Worm (Caenorhabditis elegans) whole organism, late embryonic: ENCODE measurements around the gene C32C4.16.

Experiments
- C08G9.2 ChIP-seq: sonication (generic microtip); optimal IDR thresholded peaks from 2 replicates; lab custom pipeline; 2016; ENCODE audit warnings: mild to moderate bottlenecking, missing genetic modification characterization, moderate library complexity, missing compliant biosample characterization
- C38D4.7 ChIP-seq: fragments of 200-800 bp; sonication (Bioruptor generic); optimal IDR thresholded peaks from 2 replicates; lab custom pipeline; 2018; ENCODE audit warnings: mild to moderate bottlenecking, missing genetic modification characterization, moderate library complexity, missing compliant biosample characterization
- K02D7.2 ChIP-seq: sonication (generic microtip); optimal IDR thresholded peaks from 2 replicates; lab custom pipeline; 2017; ENCODE audit warnings: mild to moderate bottlenecking, missing genetic modification characterization, missing compliant biosample characterization
- T23F11.4 ChIP-seq: fragments of 200-800 bp; sonication (Bioruptor generic); optimal IDR thresholded peaks from 2 replicates; lab custom pipeline; 2018; ENCODE audit warnings: mild to moderate bottlenecking, missing genetic modification characterization, missing compliant biosample characterization
- Y22D7AL.16 ChIP-seq: sonication (generic microtip); optimal IDR thresholded peaks from 2 replicates; lab custom pipeline; 2016; ENCODE audit warnings: missing genetic modification characterization, missing compliant biosample characterization
- ama-1 ChIP-seq: fragments of 150-350 bp; optimal IDR thresholded peaks from 2 replicates; lab custom pipeline; 2014
- ceh-19 ChIP-seq: fragments of 200-800 bp; sonication (Bioruptor generic); optimal IDR thresholded peaks from 2 replicates; lab custom pipeline; 2018; ENCODE audit warnings: mild to moderate bottlenecking, missing genetic modification characterization, missing compliant biosample characterization
- ceh-22 ChIP-seq: sonication (generic microtip); optimal IDR thresholded peaks from 2 replicates; lab custom pipeline; 2017; ENCODE audit warnings: missing biosample characterization, missing genetic modification characterization
- ceh-24 ChIP-seq: sonication (generic microtip); optimal IDR thresholded peaks from 2 replicates; lab custom pipeline; 2016; ENCODE audit warnings: mild to moderate bottlenecking, missing genetic modification characterization, missing compliant biosample characterization
- ceh-34 ChIP-seq: sonication (generic microtip); optimal IDR thresholded peaks from 2 replicates; lab custom pipeline; 2016; ENCODE audit warnings: mild to moderate bottlenecking, missing genetic modification characterization, missing compliant biosample characterization
- ceh-45 ChIP-seq: fragments of 200-800 bp; sonication (Bioruptor generic); IDR thresholded peaks from 2 replicates; pipeline ENCODE4 v1.3.6; 2022; ENCODE audit warnings: missing genetic modification reagents, missing genetic modification characterization, missing compliant biosample characterization
- ceh-9 ChIP-seq: sonication (generic microtip); optimal IDR thresholded peaks from 2 replicates; lab custom pipeline; 2016; ENCODE audit warnings: mild to moderate bottlenecking, missing genetic modification characterization, inconsistent platforms, missing compliant biosample characterization
- che-1 ChIP-seq: sonication (generic microtip); optimal IDR thresholded peaks from 2 replicates; lab custom pipeline; 2016; ENCODE audit warnings: mild to moderate bottlenecking, missing genetic modification characterization, missing compliant biosample characterization
- dmd-4 ChIP-seq: sonication (generic microtip); optimal IDR thresholded peaks from 2 replicates; lab custom pipeline; 2016; ENCODE audit warnings: borderline replicate concordance, missing genetic modification characterization, missing compliant biosample characterization
- ets-4 ChIP-seq: sonication (generic microtip); optimal IDR thresholded peaks from 2 replicates; lab custom pipeline; 2016; ENCODE audit warnings: missing genetic modification characterization, missing compliant biosample characterization
- eyg-1 ChIP-seq: sonication (generic microtip); optimal IDR thresholded peaks from 2 replicates; lab custom pipeline; 2016; ENCODE audit warnings: missing genotype, missing genetic modification characterization, missing compliant biosample characterization
- fax-1 ChIP-seq: sonication (generic microtip); optimal IDR thresholded peaks from 2 replicates; lab custom pipeline; 2016; ENCODE audit warnings: missing genotype, missing genetic modification characterization, missing compliant biosample characterization
- hlh-15 ChIP-seq: sonication (generic microtip); optimal IDR thresholded peaks from 2 replicates; lab custom pipeline; 2016; ENCODE audit warnings: missing genetic modification characterization, missing compliant biosample characterization
- hlh-6 ChIP-seq: sonication (generic microtip); optimal IDR thresholded peaks from 2 replicates; lab custom pipeline; 2016; ENCODE audit warnings: missing genotype, missing genetic modification characterization, missing compliant biosample characterization
- hlh-8 ChIP-seq: sonication (generic microtip); optimal IDR thresholded peaks from 2 replicates; lab custom pipeline; 2016; ENCODE audit warnings: missing genotype, missing genetic modification characterization, missing compliant biosample characterization
- lin-11 ChIP-seq: fragments of 200-800 bp; sonication (Bioruptor generic); optimal IDR thresholded peaks from 2 replicates; lab custom pipeline; 2018; ENCODE audit warnings: mild to moderate bottlenecking, missing genetic modification characterization, missing compliant biosample characterization
- madf-2 ChIP-seq: sonication (generic microtip); optimal IDR thresholded peaks from 2 replicates; lab custom pipeline; 2017; ENCODE audit warnings: missing genetic modification characterization, missing compliant biosample characterization
- npax-4 ChIP-seq: sonication (generic microtip); optimal IDR thresholded peaks from 2 replicates; lab custom pipeline; 2016; ENCODE audit warnings: missing genetic modification characterization, missing compliant biosample characterization
- pag-3 ChIP-seq: sonication (generic microtip); optimal IDR thresholded peaks from 2 replicates; lab custom pipeline; 2016; ENCODE audit warnings: missing compliant biosample characterization, missing genetic modification characterization, borderline replicate concordance
- pat-9 ChIP-seq: fragments of 200-800 bp; sonication (Bioruptor generic); optimal IDR thresholded peaks from 2 replicates; lab custom pipeline; 2018; ENCODE audit warnings: mild to moderate bottlenecking, missing genetic modification characterization, moderate library complexity, missing compliant biosample characterization
- pax-1 ChIP-seq: fragments of 150-350 bp; optimal IDR thresholded peaks from 2 replicates; lab custom pipeline; 2014; ENCODE audit warnings: missing biosample characterization, missing genetic modification characterization
- pha-2 ChIP-seq: sonication (generic microtip); optimal IDR thresholded peaks from 2 replicates; lab custom pipeline; 2017; ENCODE audit warnings: mild to moderate bottlenecking, missing genetic modification characterization, missing compliant biosample characterization
- pqm-1 ChIP-seq: sonication (generic microtip); optimal IDR thresholded peaks from 2 replicates; lab custom pipeline; 2016; ENCODE audit warnings: missing genetic modification characterization, missing compliant biosample characterization
- pros-1 ChIP-seq: fragments of 150-350 bp; optimal IDR thresholded peaks from 2 replicates; lab custom pipeline; 2014; ENCODE audit warnings: missing biosample characterization, missing genetic modification reagents, missing genetic modification characterization
- ref-2 ChIP-seq: sonication (generic microtip); optimal IDR thresholded peaks from 2 replicates; lab custom pipeline; 2016; ENCODE audit warnings: missing genetic modification characterization, missing compliant biosample characterization
- sdc-2 ChIP-seq: sonication (generic microtip); optimal IDR thresholded peaks from 2 replicates; lab custom pipeline; 2016; ENCODE audit warnings: missing genotype, missing genetic modification characterization, missing compliant biosample characterization
- syd-9 ChIP-seq: sonication (generic microtip); optimal IDR thresholded peaks from 2 replicates; lab custom pipeline; 2016; ENCODE audit warnings: mild to moderate bottlenecking, missing genetic modification characterization, moderate library complexity, missing compliant biosample characterization
- tbx-2 ChIP-seq: sonication (generic microtip); optimal IDR thresholded peaks from 2 replicates; lab custom pipeline; 2016; ENCODE audit warnings: missing genetic modification characterization, missing compliant biosample characterization
- ttx-3 ChIP-seq: sonication (generic microtip); optimal IDR thresholded peaks from 2 replicates; lab custom pipeline; 2016; ENCODE audit warnings: missing genetic modification reagents, missing genetic modification characterization, missing compliant biosample characterization
- unc-3 ChIP-seq, 2 experiments: fragments of 200-800 bp in 1 of 2; sonication (Bioruptor generic) in 1 of 2; sonication (generic microtip) in 1 of 2; conservative IDR thresholded peaks in 1 of 2; optimal IDR thresholded peaks in 1 of 2; 2 replicates each; pipeline versions ENCODE4 v1.3.6 to Lab custom; 2016 to 2022; ENCODE audit warnings: missing compliant biosample characterization in 2 of 2, missing genetic modification characterization in 2 of 2, missing genetic modification reagents in 1 of 2
- unc-42 ChIP-seq: sonication (generic microtip); optimal IDR thresholded peaks from 2 replicates; lab custom pipeline; 2016; ENCODE audit warnings: missing genotype, missing genetic modification characterization, missing compliant biosample characterization
- unc-86 ChIP-seq: sonication (generic microtip); optimal IDR thresholded peaks from 2 replicates; lab custom pipeline; 2016; ENCODE audit warnings: missing genetic modification characterization, missing compliant biosample characterization
- zip-5 ChIP-seq: sonication (generic microtip); optimal IDR thresholded peaks from 2 replicates; lab custom pipeline; 2016; ENCODE audit warnings: missing genetic modification characterization, missing compliant biosample characterization

Gene C32C4.16

ce11 chrV:10664271-10664670 lies 16.9 kb downstream of the C32C4.16 start:
- no peak for TF ChIP-seq tbx-2
- TF ChIP-seq unc-3 (GFP tag; conservative IDR thresholded peaks at IDR 0.05; lab: Robert Waterston, UW), result no peak
- no peak for TF ChIP-seq unc-3 (tag; optimal IDR thresholded peaks at IDR 0.05; lab: Kevin White, UChicago)
- TF ChIP-seq pax-1 (tag; lab: Kevin White, UChicago), result no peak
- TF ChIP-seq che-1, result no peak
- TF ChIP-seq hlh-6 (tag; lab: Kevin White, UChicago), result no peak
- no peak for TF ChIP-seq dmd-4
- no peak for TF ChIP-seq ama-1
- TF ChIP-seq madf-2 (tag; lab: Kevin White, UChicago), result no peak
- no peak for TF ChIP-seq ceh-45
- no peak for TF ChIP-seq K02D7.2 (tag; lab: Kevin White, UChicago)
- no peak for TF ChIP-seq ttx-3 (tag; lab: Kevin White, UChicago)
- no peak for TF ChIP-seq pag-3 (tag; lab: Kevin White, UChicago)
- no peak for TF ChIP-seq syd-9 (tag; lab: Kevin White, UChicago)

DNA sequence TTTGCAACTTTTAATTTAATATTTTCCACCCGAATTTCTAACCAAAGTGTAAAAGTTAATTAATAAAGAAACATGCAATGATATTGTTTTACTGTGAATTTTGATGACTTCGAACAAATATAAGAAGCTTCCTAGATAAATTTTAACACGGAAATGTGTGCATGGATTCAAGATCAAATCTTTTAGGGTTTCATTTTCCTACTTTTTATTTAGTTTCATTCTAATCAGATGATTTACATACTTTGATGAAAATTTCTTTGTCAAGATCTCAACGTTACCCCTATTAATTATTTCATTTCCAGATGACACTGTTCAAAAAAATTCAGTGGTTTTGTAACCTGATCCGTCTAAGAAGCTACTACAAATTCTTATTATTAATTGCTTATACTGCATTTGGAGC lies 19.9 kb downstream of the C32C4.16 start, which contains the start of gene twk-12:
twk-12 (plus strand) TSS at position 301 of the 400 bp plus-strand sequence.
- TF ChIP-seq madf-2 (tag; lab: Kevin White, UChicago), result no peak
- TF ChIP-seq pha-2, result no peak
- TF ChIP-seq unc-42 (tag; lab: Kevin White, UChicago), result no peak
- TF ChIP-seq dmd-4, result no peak
- TF ChIP-seq ceh-22 (tag; lab: Kevin White, UChicago), result no peak
- TF ChIP-seq T23F11.4 (GFP tag; lab: Kevin White, UChicago), result no peak
- no peak for TF ChIP-seq unc-3 (GFP tag; conservative IDR thresholded peaks at IDR 0.05; lab: Robert Waterston, UW)
- no peak for TF ChIP-seq unc-3 (tag; optimal IDR thresholded peaks at IDR 0.05; lab: Kevin White, UChicago)
- no peak for TF ChIP-seq Y22D7AL.16 (tag; lab: Kevin White, UChicago)
- no peak for TF ChIP-seq hlh-8 (tag; lab: Kevin White, UChicago)
- TF ChIP-seq unc-86 (tag; lab: Kevin White, UChicago), result no peak
- no peak for TF ChIP-seq tbx-2
- no peak for TF ChIP-seq hlh-15 (tag; lab: Kevin White, UChicago)
- TF ChIP-seq pros-1 (tag; lab: Kevin White, UChicago), result no peak
- no peak for TF ChIP-seq ceh-19

ce11 chrV:10670817-10671216 lies 23.5 kb downstream of the C32C4.16 start:
- no peak for TF ChIP-seq T23F11.4 (GFP tag; lab: Kevin White, UChicago)
- TF ChIP-seq ceh-34 (tag; lab: Kevin White, UChicago), result peak; percentile 61
- TF ChIP-seq, all 69 proteins: peak for 1

DNA sequence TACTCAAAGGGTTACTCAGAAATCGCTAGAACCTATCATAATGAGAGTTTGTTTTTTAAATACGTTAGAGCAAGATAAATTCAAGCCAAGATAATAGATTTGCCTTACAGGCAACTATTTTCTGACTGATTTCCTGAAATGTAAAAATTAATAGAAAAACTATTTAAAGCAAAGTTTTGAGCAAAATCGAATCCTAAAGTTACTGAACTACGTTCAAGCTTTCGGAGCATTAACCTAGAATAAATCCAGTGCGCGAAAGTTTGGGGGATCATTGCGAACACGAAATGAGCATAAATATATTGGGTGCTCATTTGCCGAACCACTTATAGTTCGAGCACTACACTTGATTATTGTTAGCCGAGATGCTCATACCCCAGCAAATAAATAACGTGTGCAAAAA lies 24.3 kb downstream of the C32C4.16 start, which contains the start of gene ceh-22:
ceh-22 (plus strand) TSS at position 301 of the 400 bp plus-strand sequence.
- TF ChIP-seq pqm-1, result no peak
- TF ChIP-seq ceh-22 (tag; lab: Kevin White, UChicago), result peak; percentile 74

DNA sequence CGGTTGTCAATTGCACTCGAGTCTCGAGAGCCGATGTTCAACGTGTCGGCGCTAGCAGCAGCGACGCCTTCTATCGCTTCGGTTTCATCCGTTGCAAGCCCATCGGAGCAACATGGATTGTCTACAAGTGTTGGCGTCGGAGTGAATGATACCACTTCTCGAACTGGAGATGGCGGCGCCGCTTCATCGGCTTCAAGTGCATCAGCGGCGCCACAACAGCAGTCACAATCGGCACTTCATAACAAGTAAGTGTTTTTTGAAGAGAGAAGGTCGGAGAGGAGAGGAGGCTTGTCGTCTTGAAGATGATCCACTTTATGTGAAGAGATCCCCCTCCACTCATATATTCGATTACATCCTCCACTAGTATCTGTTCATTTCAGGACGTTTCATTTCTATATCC lies 25.2 kb downstream of the C32C4.16 start:
- TF ChIP-seq hlh-15 (tag; lab: Kevin White, UChicago) (no peak), unc-3 (GFP tag; conservative IDR thresholded peaks at IDR 0.05; lab: Robert Waterston, UW) (no peak), unc-3 (tag; optimal IDR thresholded peaks at IDR 0.05; lab: Kevin White, UChicago) (no peak), npax-4 (tag; lab: Kevin White, UChicago) (no peak), ttx-3 (tag; lab: Kevin White, UChicago) (no peak), ceh-24 (no peak), ets-4 (tag; lab: Kevin White, UChicago) (peak; percentile 22), ceh-9 (tag; lab: Kevin White, UChicago) (no peak), ceh-22 (tag; lab: Kevin White, UChicago) (peak; percentile 100), zip-5 (tag; lab: Kevin White, UChicago) (no peak), C08G9.2 (peak; percentile 30), eyg-1 (tag; lab: Kevin White, UChicago) (no peak), ceh-34 (tag; lab: Kevin White, UChicago) (peak; percentile 30), pat-9 (no peak), sdc-2 (no peak), lin-11 (tag; lab: Kevin White, UChicago) (no peak), ref-2 (peak; percentile 31), pag-3 (tag; lab: Kevin White, UChicago) (no peak), tbx-2 (peak; percentile 48), fax-1 (tag; lab: Kevin White, UChicago) (no peak), C38D4.7 (GFP tag; lab: Kevin White, UChicago) (no peak)
